Fruit fly (Drosophila melanogaster): ENCODE results near the gene CG11504.

DNA sequence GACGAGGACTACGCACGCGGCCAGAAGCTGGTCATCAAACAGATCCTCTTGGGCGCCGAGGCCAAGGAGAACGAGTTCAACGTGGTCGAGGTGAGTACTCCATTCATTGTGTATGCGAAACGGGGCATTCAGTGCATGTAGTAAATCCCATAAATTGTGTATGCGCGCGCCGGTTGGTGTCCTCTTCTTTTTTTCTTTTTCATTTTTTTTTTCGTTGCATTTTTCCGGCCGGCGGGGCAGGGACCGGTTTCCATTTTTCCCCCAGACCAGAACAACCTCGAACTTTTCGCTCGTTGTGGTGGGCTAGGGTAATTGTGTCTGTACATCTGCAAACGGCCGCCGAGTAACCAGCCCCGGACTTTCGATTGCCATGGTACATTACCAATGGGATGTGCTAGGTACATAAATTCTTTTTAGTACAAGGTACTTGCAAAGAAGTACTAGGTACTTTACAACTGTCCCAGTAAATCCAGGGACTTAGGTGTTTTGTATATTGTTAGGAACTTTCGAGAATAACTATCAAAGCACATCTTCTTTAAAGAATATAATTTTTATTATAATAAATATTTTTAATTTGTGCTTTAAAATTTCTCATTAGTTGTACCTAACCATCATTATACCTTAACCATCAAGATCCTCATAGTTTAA lies 7.8 kb downstream of the CG11504 start:
- TF ChIP-seq Side (GFP tag; optimal IDR thresholded peaks at IDR 0.05) (no peak), bab2 (GFP tag; optimal IDR thresholded peaks at IDR 0.05) (no peak), CG12744 (GFP tag; optimal IDR thresholded peaks at IDR 0.05) (no peak), MESR4 (GFP tag; optimal IDR thresholded peaks at IDR 0.05) (no peak), CG11695 (GFP tag; IDR thresholded peaks at IDR 0.05) (no peak), pho (GFP tag; optimal IDR thresholded peaks at IDR 0.05) (no peak), tna (GFP tag; IDR thresholded peaks at IDR 0.05; ENCODE audit: partially characterized antibody) (no peak), CG18262 (tag; optimal IDR thresholded peaks at IDR 0.05) (no peak)
